Fruit fly (Drosophila melanogaster) whole organism: ENCODE measurements around the gene alien.

Experiments used
- CG8478 ChIP-seq: fragments of >200 bp; optimal IDR thresholded peaks from 2 replicates; lab custom pipeline; 2018; ENCODE audit warnings: inconsistent platforms
- EcR ChIP-seq, 2 experiments: fragments of >200 bp; optimal IDR thresholded peaks; 2 replicates each; lab custom pipeline; 2017; ENCODE audit warnings: missing biosample characterization in 2 of 2, missing genetic modification characterization in 2 of 2, missing genetic modification reagents in 2 of 2
- pan ChIP-seq: fragments of >200 bp; optimal IDR thresholded peaks from 2 replicates; lab custom pipeline; 2017
- psq ChIP-seq: fragments of >200 bp; optimal IDR thresholded peaks from 2 replicates; lab custom pipeline; 2017
- usp ChIP-seq: fragments of >200 bp; optimal IDR thresholded peaks from 2 replicates; lab custom pipeline; 2017; ENCODE audit warnings: missing biosample characterization, missing genetic modification characterization, mixed read lengths

DNA sequence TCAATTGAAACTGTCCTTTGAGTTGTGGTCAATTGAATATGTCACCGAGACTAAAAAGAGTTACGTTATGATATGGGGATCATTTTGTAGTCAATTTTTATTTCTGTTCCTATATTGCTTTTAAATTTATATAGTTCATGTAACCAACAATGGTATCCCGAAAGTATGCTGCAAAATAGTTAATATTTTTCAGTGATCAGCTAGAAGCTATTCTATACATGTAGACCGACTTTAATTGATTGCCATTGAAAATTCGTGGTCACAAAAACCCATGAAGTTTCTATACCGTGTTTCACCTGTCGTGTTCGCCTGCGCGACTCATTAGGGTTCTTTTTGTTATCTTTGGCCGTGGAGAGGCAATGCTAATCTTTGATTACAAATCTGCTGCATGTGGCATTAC is 22.7 kb downstream of the alien start:
- no peak for TF ChIP-seq psq (lab: Kevin White, UChicago)
- TF ChIP-seq CG8478, result no peak
- TF ChIP-seq pan (lab: Kevin White, UChicago), result no peak
- no peak for TF ChIP-seq usp
- no peak for TF ChIP-seq EcR (GFP tag; optimal IDR thresholded peaks at IDR 0.05; lab: Kevin White, UChicago)
